Worm (Caenorhabditis elegans) whole organism, mixed stage, embryonic: ENCODE results near the gene srh-287.

ENCODE experiments used
- blmp-1 ChIP-seq: fragments of 150-350 bp; optimal IDR thresholded peaks from 2 replicates; lab custom pipeline; 2014; ENCODE audit warnings: missing biosample characterization, missing genetic modification characterization
- ceh-39 ChIP-seq: fragments of 150-350 bp; optimal IDR thresholded peaks from 2 replicates; lab custom pipeline; 2014; ENCODE audit warnings: missing biosample characterization, missing genetic modification characterization
- ceh-43 ChIP-seq: fragments of 200-800 bp; sonication (Bioruptor generic); optimal IDR thresholded peaks from 2 replicates; lab custom pipeline; 2018; ENCODE audit warnings: mild to moderate bottlenecking, missing genetic modification characterization, moderate library complexity, missing compliant biosample characterization
- ceh-83 ChIP-seq: fragments of 200-800 bp; sonication (Bioruptor generic); optimal IDR thresholded peaks from 2 replicates; lab custom pipeline; 2018; ENCODE audit warnings: mild to moderate bottlenecking, missing genetic modification characterization, missing compliant biosample characterization
- ces-1 ChIP-seq: fragments of 150-350 bp; optimal IDR thresholded peaks from 2 replicates; lab custom pipeline; 2014; ENCODE audit warnings: missing biosample characterization, missing genetic modification reagents, missing genetic modification characterization
- cnd-1 ChIP-seq: fragments of 200-800 bp; sonication (Bioruptor generic); optimal IDR thresholded peaks from 2 replicates; lab custom pipeline; 2018; ENCODE audit warnings: mild to moderate bottlenecking, missing genetic modification characterization, missing compliant biosample characterization
- drap-1 ChIP-seq: fragments of 200-800 bp; sonication (Bioruptor generic); optimal IDR thresholded peaks from 3 replicates; lab custom pipeline; 2018; ENCODE audit warnings: mild to moderate bottlenecking, missing genetic modification characterization, missing compliant biosample characterization
- elt-1 ChIP-seq: sonication (generic microtip); optimal IDR thresholded peaks from 2 replicates; lab custom pipeline; 2017; ENCODE audit warnings: missing genetic modification characterization, mild to moderate bottlenecking, missing compliant biosample characterization, antibody characterized with exemption, moderate library complexity, borderline replicate concordance; ENCODE audit not compliant: insufficient read depth
- elt-3 ChIP-seq: fragments of 150-350 bp; optimal IDR thresholded peaks from 2 replicates; lab custom pipeline; 2014; ENCODE audit warnings: missing biosample characterization, missing genetic modification characterization
- flh-1 ChIP-seq: fragments of 200-800 bp; sonication (Bioruptor generic); optimal IDR thresholded peaks from 2 replicates; lab custom pipeline; 2018; ENCODE audit warnings: mild to moderate bottlenecking, missing genetic modification characterization, moderate library complexity, missing compliant biosample characterization
- ham-2 ChIP-seq: fragments of 200-800 bp; sonication (Bioruptor generic); optimal IDR thresholded peaks from 2 replicates; lab custom pipeline; 2018; ENCODE audit warnings: mild to moderate bottlenecking, missing genetic modification characterization, missing compliant biosample characterization
- hlh-1 ChIP-seq: fragments of 150-350 bp; optimal IDR thresholded peaks from 2 replicates; lab custom pipeline; 2014; ENCODE audit warnings: missing biosample characterization, missing genetic modification reagents, missing genetic modification characterization
- lin-13 ChIP-seq: fragments of 150-350 bp; optimal IDR thresholded peaks from 2 replicates; lab custom pipeline; 2014; ENCODE audit warnings: missing biosample characterization, missing genetic modification characterization
- lin-32 ChIP-seq: fragments of 200-800 bp; sonication (Bioruptor generic); optimal IDR thresholded peaks from 2 replicates; lab custom pipeline; 2018; ENCODE audit warnings: mild to moderate bottlenecking, missing genetic modification characterization, missing compliant biosample characterization
- lsy-2 ChIP-seq: fragments of 150-350 bp; optimal IDR thresholded peaks from 2 replicates; lab custom pipeline; 2014; ENCODE audit warnings: missing biosample characterization, missing genetic modification characterization
- mab-5 ChIP-seq: fragments of 150-350 bp; optimal IDR thresholded peaks from 2 replicates; lab custom pipeline; 2014; ENCODE audit warnings: missing biosample characterization, missing genetic modification characterization
- mls-2 ChIP-seq: sonication (generic microtip); optimal IDR thresholded peaks from 2 replicates; lab custom pipeline; 2016; ENCODE audit warnings: mild to moderate bottlenecking, missing genetic modification characterization, moderate library complexity, missing compliant biosample characterization
- nhr-2 ChIP-seq: fragments of 150-350 bp; optimal IDR thresholded peaks from 2 replicates; lab custom pipeline; 2014; ENCODE audit warnings: missing biosample characterization, missing genetic modification characterization
- nhr-237 ChIP-seq: fragments of 150-350 bp; optimal IDR thresholded peaks from 2 replicates; lab custom pipeline; 2014; ENCODE audit warnings: missing biosample characterization, missing genetic modification characterization
- nhr-28 ChIP-seq: fragments of 150-350 bp; optimal IDR thresholded peaks from 2 replicates; lab custom pipeline; 2014; ENCODE audit warnings: missing biosample characterization, missing genetic modification characterization
- nhr-76 ChIP-seq: sonication (generic microtip); optimal IDR thresholded peaks from 2 replicates; lab custom pipeline; 2017; ENCODE audit warnings: missing biosample characterization, missing genetic modification characterization
- pha-4 ChIP-seq: fragments of 150-350 bp; optimal IDR thresholded peaks from 2 replicates; lab custom pipeline; 2018; ENCODE audit warnings: missing biosample characterization, missing genetic modification reagents, missing genetic modification characterization
- sem-2 ChIP-seq: fragments of 200-800 bp; sonication (Bioruptor generic); optimal IDR thresholded peaks from 2 replicates; lab custom pipeline; 2018; ENCODE audit warnings: mild to moderate bottlenecking, missing genetic modification characterization, missing compliant biosample characterization
- snpc-4 ChIP-seq: fragments of 150-350 bp; optimal IDR thresholded peaks from 2 replicates; lab custom pipeline; 2014; ENCODE audit warnings: missing biosample characterization, missing genetic modification characterization
- sptf-1 ChIP-seq: sonication (generic microtip); optimal IDR thresholded peaks from 2 replicates; lab custom pipeline; 2017; ENCODE audit warnings: mild to moderate bottlenecking, missing genetic modification characterization, moderate library complexity, missing compliant biosample characterization
- tbx-8 ChIP-seq: fragments of 200-800 bp; sonication (Bioruptor generic); optimal IDR thresholded peaks from 2 replicates; lab custom pipeline; 2018; ENCODE audit warnings: mild to moderate bottlenecking, missing genetic modification characterization, moderate library complexity, missing compliant biosample characterization
- unc-120 ChIP-seq: sonication (generic microtip); optimal IDR thresholded peaks from 2 replicates; lab custom pipeline; 2017; ENCODE audit warnings: missing genetic modification characterization, missing compliant biosample characterization; ENCODE audit not compliant: poor library complexity, severe bottlenecking
- unc-39 ChIP-seq: fragments of 150-350 bp; optimal IDR thresholded peaks from 2 replicates; lab custom pipeline; 2014; ENCODE audit warnings: missing biosample characterization, missing genetic modification characterization
- unc-62 ChIP-seq: fragments of 150-350 bp; optimal IDR thresholded peaks from 2 replicates; lab custom pipeline; 2014; ENCODE audit warnings: missing biosample characterization, missing genetic modification reagents, missing genetic modification characterization
- zip-8 ChIP-seq: fragments of 150-350 bp; optimal IDR thresholded peaks from 2 replicates; lab custom pipeline; 2014; ENCODE audit warnings: missing biosample characterization, missing genetic modification characterization
- ztf-11 ChIP-seq: fragments of 150-350 bp; optimal IDR thresholded peaks from 2 replicates; lab custom pipeline; 2014; ENCODE audit warnings: missing biosample characterization, missing genetic modification characterization

srh-287 gene

DNA sequence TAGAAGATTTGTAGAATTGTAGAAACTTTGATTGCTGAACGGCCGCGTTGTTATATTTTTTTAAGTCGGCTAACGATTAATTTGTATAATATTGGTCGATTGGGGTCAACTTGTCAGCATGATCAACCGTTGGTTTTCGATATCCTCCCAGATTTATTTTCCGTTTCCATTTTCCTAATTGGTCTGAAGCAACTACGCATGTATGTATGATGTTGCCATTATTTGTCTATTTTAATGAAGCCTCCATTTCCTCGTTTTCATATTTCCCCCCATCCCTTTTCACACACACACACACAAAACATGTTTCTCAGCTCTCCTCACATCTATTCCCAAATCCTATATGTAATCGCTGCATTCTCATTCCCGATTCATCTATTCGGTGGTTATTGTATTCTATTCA lies at the start of gene srh-287:
TSS of gene srh-287 (plus strand) at position 301 of the 400 bp plus-strand sequence.
- TF ChIP-seq elt-1 (tag; lab: Kevin White, UChicago) (no peak), unc-62 (GFP tag; lab: Kevin White, UChicago) (no peak), zip-8 (no peak), ceh-43 (GFP tag; lab: Kevin White, UChicago) (no peak), lsy-2 (no peak), nhr-76 (tag; lab: Kevin White, UChicago) (no peak), pha-4 (no peak), mab-5 (no peak), ceh-83 (GFP tag; lab: Kevin White, UChicago) (no peak), sem-2 (GFP tag; lab: Kevin White, UChicago) (no peak)
- TF ChIP-seq, all 35 proteins: peak for 0

DNA sequence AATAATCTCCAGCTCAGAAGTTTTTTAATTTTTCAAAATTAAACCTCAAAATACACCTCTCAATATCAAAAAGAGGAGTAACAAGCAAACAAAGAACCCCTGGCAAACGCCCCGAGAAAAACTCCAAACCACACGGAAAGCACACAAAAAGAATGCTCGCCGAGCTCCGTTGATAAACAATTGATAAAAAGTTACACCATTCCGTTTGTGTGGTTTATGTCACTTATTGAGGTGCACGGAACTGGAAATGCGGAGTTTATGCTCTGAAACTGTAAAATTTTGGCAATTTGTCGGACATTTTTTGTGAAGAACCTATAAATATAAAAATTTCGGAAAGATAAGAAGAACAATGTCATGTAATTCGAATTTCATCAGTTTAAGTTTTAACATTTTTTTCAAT lies 48.3 kb upstream of the srh-287 start:
- no peak for TF ChIP-seq sem-2 (GFP tag; lab: Kevin White, UChicago)
- no peak for TF ChIP-seq tbx-8 (GFP tag; lab: Kevin White, UChicago)
- no peak for TF ChIP-seq unc-120 (tag; lab: Kevin White, UChicago)
- no peak for TF ChIP-seq unc-62 (GFP tag; lab: Kevin White, UChicago)
- no peak for TF ChIP-seq snpc-4
- TF ChIP-seq lin-32 (GFP tag; lab: Kevin White, UChicago) = no peak

DNA sequence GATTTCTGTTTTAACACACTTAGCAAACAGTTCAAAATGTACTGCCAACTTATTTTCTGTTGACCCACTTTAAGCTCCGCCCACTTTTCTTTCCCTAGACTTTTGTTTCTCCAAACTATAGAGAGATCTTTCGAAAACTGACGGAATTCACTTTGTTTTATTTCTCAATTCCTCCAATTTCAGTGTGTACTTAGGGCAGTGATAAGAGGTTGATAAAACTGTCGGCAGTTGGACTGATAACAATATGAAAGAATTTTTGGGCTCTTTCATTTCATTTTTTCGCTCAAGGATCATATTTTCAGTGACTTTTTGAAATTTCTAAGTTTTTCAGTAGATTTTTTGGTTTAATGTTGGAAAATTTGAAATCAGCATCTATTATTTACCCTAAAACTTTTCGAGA lies 45.6 kb upstream of the srh-287 start:
- TF ChIP-seq hlh-1 = no peak
- TF ChIP-seq ceh-39 = no peak
- no peak for TF ChIP-seq elt-1 (tag; lab: Kevin White, UChicago)
- no peak for TF ChIP-seq ztf-11
- no peak for TF ChIP-seq blmp-1 (tag; lab: Kevin White, UChicago)

DNA sequence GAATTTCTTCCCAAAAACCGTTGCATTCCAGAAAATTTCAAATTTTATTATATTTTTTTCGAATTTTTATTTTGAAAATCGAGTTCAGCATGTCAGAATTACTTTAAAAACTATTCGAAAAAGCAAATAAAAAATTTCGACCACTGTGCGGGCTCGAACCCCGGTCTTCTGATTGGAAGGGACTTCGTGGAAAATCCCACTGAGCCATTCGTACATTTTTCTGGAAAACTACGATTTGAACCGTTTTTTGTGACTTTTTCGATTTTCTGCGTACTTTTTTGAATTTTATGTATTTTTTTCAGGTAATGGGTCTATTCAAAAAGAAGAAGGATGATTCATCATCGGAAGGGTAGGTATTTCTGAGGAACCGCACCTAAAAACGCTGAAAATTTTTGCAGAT lies 45.0 kb upstream of the srh-287 start, which contains the start of gene pgp-9:
TSS of gene pgp-9 (plus strand) at position 301 of the 400 bp plus-strand sequence.
- TF ChIP-seq unc-62 (GFP tag; lab: Kevin White, UChicago) (no peak), flh-1 (GFP tag; lab: Kevin White, UChicago) (no peak), ztf-11 (no peak), ceh-39 (no peak), drap-1 (GFP tag; lab: Kevin White, UChicago) (no peak), ham-2 (GFP tag; lab: Kevin White, UChicago) (no peak), tbx-8 (GFP tag; lab: Kevin White, UChicago) (no peak), nhr-76 (tag; lab: Kevin White, UChicago) (no peak), mls-2 (no peak)

DNA sequence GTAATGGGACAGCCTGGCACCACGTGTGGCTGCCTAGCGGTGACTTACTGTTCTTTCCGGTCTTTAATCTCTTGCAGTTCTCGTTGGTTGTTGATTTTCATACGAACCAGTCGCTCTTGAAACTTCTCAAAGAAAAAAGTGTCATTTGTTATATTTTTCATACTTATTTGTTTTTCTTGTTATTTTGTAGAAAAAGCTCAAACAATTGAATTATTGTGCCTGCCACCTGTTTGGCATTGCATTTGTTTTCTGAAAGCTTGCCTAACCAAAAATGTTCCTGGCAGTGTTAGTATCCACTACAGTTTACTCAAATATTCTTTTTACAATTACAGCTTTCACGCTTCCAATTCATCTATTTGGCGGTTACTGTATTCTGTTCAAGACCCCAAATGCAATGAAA lies 35.6 kb upstream of the srh-287 start, which contains the start of the genes C47A10.16 and srh-283:
TSS of gene C47A10.16 (minus strand) at position 101 of the 400 bp plus-strand sequence.
TSS of gene srh-283 (plus strand) at position 272 of the 400 bp plus-strand sequence.
- TF ChIP-seq lin-32 (GFP tag; lab: Kevin White, UChicago) (no peak), flh-1 (GFP tag; lab: Kevin White, UChicago) (no peak), elt-3 (tag; lab: Kevin White, UChicago) (no peak), ztf-11 (no peak), unc-39 (tag; lab: Kevin White, UChicago) (no peak), nhr-76 (tag; lab: Kevin White, UChicago) (no peak), ham-2 (GFP tag; lab: Kevin White, UChicago) (no peak), nhr-28 (tag; lab: Kevin White, UChicago) (no peak), cnd-1 (no peak), snpc-4 (no peak), nhr-237 (tag; lab: Kevin White, UChicago) (no peak), sptf-1 (tag; lab: Kevin White, UChicago) (no peak), zip-8 (no peak), pha-4 (no peak), nhr-2 (tag; lab: Kevin White, UChicago) (no peak), drap-1 (GFP tag; lab: Kevin White, UChicago) (no peak), lsy-2 (no peak), ceh-39 (no peak), lin-13 (tag; lab: Kevin White, UChicago) (no peak), ceh-83 (GFP tag; lab: Kevin White, UChicago) (no peak)
- TF ChIP-seq, all 35 proteins: peak for 0

DNA sequence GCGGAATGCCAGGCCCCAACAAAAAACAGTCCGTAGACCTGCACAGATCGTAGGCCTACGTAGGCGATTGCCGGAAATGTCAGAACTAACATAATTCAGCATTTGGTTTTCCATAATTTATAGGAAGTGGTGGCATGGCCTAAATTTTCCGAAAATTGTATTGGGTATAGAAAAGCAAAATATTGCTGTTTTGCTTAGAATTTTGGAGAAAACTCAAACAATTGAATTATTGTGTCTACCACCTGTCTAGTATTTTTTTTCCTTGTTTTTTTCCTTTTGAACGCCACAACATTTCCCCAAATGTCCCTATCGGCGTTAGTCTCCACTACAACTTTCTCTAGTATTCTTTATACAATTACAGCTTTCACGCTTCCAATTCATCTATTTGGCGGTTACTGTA lies 33.4 kb upstream of the srh-287 start, which contains the start of gene srh-284:
TSS of gene srh-284 (plus strand) at position 301 of the 400 bp plus-strand sequence.
- TF ChIP-seq lin-32 (GFP tag; lab: Kevin White, UChicago) = no peak
- no peak for TF ChIP-seq tbx-8 (GFP tag; lab: Kevin White, UChicago)
- no peak for TF ChIP-seq unc-39 (tag; lab: Kevin White, UChicago)
- no peak for TF ChIP-seq drap-1 (GFP tag; lab: Kevin White, UChicago)
- no peak for TF ChIP-seq ceh-83 (GFP tag; lab: Kevin White, UChicago)
- no peak for TF ChIP-seq elt-1 (tag; lab: Kevin White, UChicago)
- no peak for TF ChIP-seq zip-8
- no peak for TF ChIP-seq snpc-4
- TF ChIP-seq ces-1 (GFP tag; lab: Kevin White, UChicago) = no peak
- no peak for TF ChIP-seq ztf-11
- no peak for TF ChIP-seq ceh-43 (GFP tag; lab: Kevin White, UChicago)
- TF ChIP-seq lin-13 (tag; lab: Kevin White, UChicago) = no peak
- TF ChIP-seq blmp-1 (tag; lab: Kevin White, UChicago) = no peak
- no peak for TF ChIP-seq elt-3 (tag; lab: Kevin White, UChicago)
